Worm (Caenorhabditis elegans): ENCODE measurements around the gene eng-1.

DNA sequence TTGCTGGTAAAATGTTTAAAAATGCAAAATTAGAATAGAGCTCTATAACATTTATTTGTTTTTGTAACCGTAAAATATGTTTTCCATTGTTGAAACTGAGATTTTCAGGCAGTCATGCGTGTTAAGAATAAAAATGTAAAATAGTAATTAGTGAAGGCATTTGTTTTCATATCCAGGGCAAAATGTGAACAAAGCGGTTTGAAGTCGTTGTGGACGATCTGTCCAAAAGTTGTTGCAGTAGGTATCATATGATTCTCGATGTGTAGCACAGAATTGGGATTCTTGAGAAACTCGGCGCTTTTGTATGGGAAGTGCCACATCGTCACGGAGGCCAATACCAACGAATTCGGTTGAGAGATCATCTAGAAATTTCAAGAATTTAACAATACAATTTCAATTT is 14.0 kb upstream of the eng-1 start:
- TF ChIP-seq dao-5 (tag; optimal IDR thresholded peaks at IDR 0.05) = no peak
- no peak for TF ChIP-seq him-1 (tag; optimal IDR thresholded peaks at IDR 0.05)
